Worm (Caenorhabditis elegans) whole organism, L3 larva: Measurements from ENCODE around the gene puf-8.

ENCODE experiments used
- R02D3.7 ChIP-seq: fragments of 150-350 bp; optimal IDR thresholded peaks from 2 replicates; lab custom pipeline; 2014; ENCODE audit warnings: missing biosample characterization, missing genetic modification characterization
- ZK546.5 ChIP-seq: sonication (generic microtip); optimal IDR thresholded peaks from 2 replicates; lab custom pipeline; 2017; ENCODE audit warnings: missing biosample characterization, missing genetic modification characterization
- aly-2 ChIP-seq: fragments of 150-350 bp; optimal IDR thresholded peaks from 2 replicates; lab custom pipeline; 2014; ENCODE audit warnings: missing biosample characterization, missing genetic modification characterization
- ceh-28 ChIP-seq: fragments of 150-350 bp; optimal IDR thresholded peaks from 2 replicates; lab custom pipeline; 2014; ENCODE audit warnings: missing biosample characterization, missing genetic modification reagents, missing genetic modification characterization
- ceh-82 ChIP-seq: fragments of 150-350 bp; optimal IDR thresholded peaks from 2 replicates; lab custom pipeline; 2014; ENCODE audit warnings: missing biosample characterization, missing genetic modification characterization
- ceh-9 ChIP-seq: sonication (generic microtip); optimal IDR thresholded peaks from 2 replicates; lab custom pipeline; 2018; ENCODE audit warnings: missing biosample characterization, missing genetic modification characterization
- egl-27 ChIP-seq: sonication (generic microtip); optimal IDR thresholded peaks from 4 replicates; lab custom pipeline; 2017; ENCODE audit warnings: missing biosample characterization, missing genetic modification reagents, missing genetic modification characterization
- elt-2 ChIP-seq: sonication (generic microtip); optimal IDR thresholded peaks from 2 replicates; lab custom pipeline; 2016; ENCODE audit warnings: missing genetic modification reagents, mild to moderate bottlenecking, missing genetic modification characterization, missing compliant biosample characterization
- eor-1 ChIP-seq, 2 experiments: fragments of 150-350 bp; optimal IDR thresholded peaks; 2 replicates each; lab custom pipeline; 2014 to 2018; ENCODE audit warnings: missing biosample characterization in 2 of 2, missing genetic modification characterization in 2 of 2
- fkh-10 ChIP-seq: sonication (generic microtip); optimal IDR thresholded peaks from 2 replicates; lab custom pipeline; 2017; ENCODE audit warnings: missing biosample characterization, missing genetic modification reagents, missing genetic modification characterization
- fkh-2 ChIP-seq: fragments of 150-350 bp; optimal IDR thresholded peaks from 2 replicates; lab custom pipeline; 2014; ENCODE audit warnings: missing biosample characterization, missing genetic modification reagents, missing genetic modification characterization
- hmg-11 ChIP-seq: sonication (generic microtip); optimal IDR thresholded peaks from 2 replicates; lab custom pipeline; 2016; ENCODE audit warnings: missing genetic modification characterization, missing compliant biosample characterization
- jun-1 ChIP-seq: fragments of 150-350 bp; optimal IDR thresholded peaks from 2 replicates; lab custom pipeline; 2014; ENCODE audit warnings: missing biosample characterization, missing genetic modification reagents, missing genetic modification characterization
- lin-15B ChIP-seq: fragments of 150-350 bp; optimal IDR thresholded peaks from 2 replicates; lab custom pipeline; 2014; ENCODE audit warnings: missing biosample characterization, missing genetic modification characterization
- lin-39 ChIP-seq: fragments of 150-350 bp; optimal IDR thresholded peaks from 2 replicates; lab custom pipeline; 2018; ENCODE audit warnings: missing biosample characterization, missing genetic modification reagents, missing genetic modification characterization
- lsy-12 ChIP-seq: sonication (generic microtip); optimal IDR thresholded peaks from 2 replicates; lab custom pipeline; 2016; ENCODE audit warnings: mild to moderate bottlenecking, missing genetic modification characterization, missing compliant biosample characterization
- mdl-1 ChIP-seq: fragments of 150-350 bp; optimal IDR thresholded peaks from 2 replicates; lab custom pipeline; 2014; ENCODE audit warnings: missing biosample characterization, missing genetic modification characterization
- mml-1 ChIP-seq: fragments of 150-350 bp; sonication (generic microtip); optimal IDR thresholded peaks from 3 replicates; lab custom pipeline; 2014; ENCODE audit warnings: missing biosample characterization, missing genetic modification characterization
- nfya-1 ChIP-seq: sonication (generic microtip); optimal IDR thresholded peaks from 2 replicates; lab custom pipeline; 2017; ENCODE audit warnings: missing genetic modification characterization, mild to moderate bottlenecking, missing compliant biosample characterization, antibody characterized with exemption, moderate library complexity; ENCODE audit not compliant: insufficient read depth
- nhr-23 ChIP-seq: fragments of 150-350 bp; optimal IDR thresholded peaks from 2 replicates; lab custom pipeline; 2014; ENCODE audit warnings: missing biosample characterization, missing genetic modification reagents, missing genetic modification characterization
- nhr-237 ChIP-seq: fragments of 150-350 bp; optimal IDR thresholded peaks from 2 replicates; lab custom pipeline; 2014; ENCODE audit warnings: missing biosample characterization, missing genetic modification characterization
- nhr-25 ChIP-seq: sonication (generic microtip); optimal IDR thresholded peaks from 2 replicates; lab custom pipeline; 2017; ENCODE audit warnings: missing biosample characterization, missing genetic modification characterization
- nhr-28 ChIP-seq: fragments of 150-350 bp; optimal IDR thresholded peaks from 2 replicates; lab custom pipeline; 2014; ENCODE audit warnings: missing biosample characterization, missing genetic modification characterization
- nhr-43 ChIP-seq: sonication (generic microtip); optimal IDR thresholded peaks from 2 replicates; lab custom pipeline; 2016; ENCODE audit warnings: mild to moderate bottlenecking, missing genetic modification characterization, missing compliant biosample characterization; ENCODE audit not compliant: poor library complexity, severe bottlenecking
- nhr-77 ChIP-seq: fragments of 150-350 bp; optimal IDR thresholded peaks from 2 replicates; lab custom pipeline; 2014; ENCODE audit warnings: missing biosample characterization, missing genetic modification characterization
- pha-4 ChIP-seq: fragments of 150-350 bp; optimal IDR thresholded peaks from 2 replicates; lab custom pipeline; 2014; ENCODE audit warnings: missing biosample characterization, missing genetic modification reagents, missing genetic modification characterization
- pqm-1 ChIP-seq: fragments of 150-350 bp; optimal IDR thresholded peaks from 2 replicates; lab custom pipeline; 2017; ENCODE audit warnings: missing biosample characterization, missing genetic modification characterization, inconsistent platforms
- sea-2 ChIP-seq: fragments of 150-350 bp; sonication (generic microtip); optimal IDR thresholded peaks from 4 replicates; lab custom pipeline; 2014; ENCODE audit warnings: missing biosample characterization, missing genetic modification reagents, missing genetic modification characterization
- skn-1 ChIP-seq: fragments of 150-350 bp; optimal IDR thresholded peaks from 2 replicates; lab custom pipeline; 2014; ENCODE audit warnings: missing biosample characterization, missing genetic modification characterization
- snpc-4 ChIP-seq: fragments of 150-350 bp; optimal IDR thresholded peaks from 2 replicates; lab custom pipeline; 2014; ENCODE audit warnings: missing biosample characterization, missing genetic modification characterization
- tbx-2 ChIP-seq: sonication (generic microtip); optimal IDR thresholded peaks from 2 replicates; lab custom pipeline; 2016; ENCODE audit warnings: mild to moderate bottlenecking, missing genetic modification characterization, missing compliant biosample characterization
- unc-39 ChIP-seq: sonication (generic microtip); optimal IDR thresholded peaks from 4 replicates; lab custom pipeline; 2017; ENCODE audit warnings: missing biosample characterization, missing genetic modification characterization
- unc-62 ChIP-seq: fragments of 150-350 bp; sonication (generic microtip); optimal IDR thresholded peaks from 4 replicates; lab custom pipeline; 2014; ENCODE audit warnings: missing biosample characterization, missing genetic modification reagents, missing genetic modification characterization
- zag-1 ChIP-seq: fragments of 150-350 bp; optimal IDR thresholded peaks from 2 replicates; lab custom pipeline; 2014; ENCODE audit warnings: missing biosample characterization, missing genetic modification characterization
- ztf-11 ChIP-seq: fragments of 150-350 bp; optimal IDR thresholded peaks from 2 replicates; lab custom pipeline; 2014; ENCODE audit warnings: missing biosample characterization, missing genetic modification characterization
- ztf-4 ChIP-seq: fragments of 150-350 bp; optimal IDR thresholded peaks from 2 replicates; lab custom pipeline; 2014; ENCODE audit warnings: missing biosample characterization, missing genetic modification characterization

Gene puf-8

DNA sequence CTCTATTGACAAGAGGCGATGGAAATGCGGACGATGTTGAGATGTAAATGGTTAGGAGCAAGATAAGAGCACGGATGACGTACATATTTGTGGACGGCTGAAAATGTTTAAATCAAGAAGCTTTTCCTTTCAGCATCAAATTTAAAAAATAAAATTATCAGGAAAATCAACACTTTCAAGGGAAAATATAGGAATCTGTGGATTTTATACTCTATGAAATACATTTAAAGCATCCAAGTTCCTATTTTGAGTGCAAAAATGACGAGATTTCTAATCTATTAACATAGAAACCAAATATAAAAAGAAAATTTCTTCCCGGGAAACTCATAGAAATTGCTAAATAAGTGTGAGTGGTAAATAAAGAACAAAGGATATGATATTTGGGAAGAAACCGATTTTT lies 16.0 kb upstream of the puf-8 start, which contains the start of gene F45E12.6:
Gene F45E12.6 (minus strand): TSS at position 101 of the 400 bp plus-strand sequence.
- TF ChIP-seq hmg-11 (tag; lab: Kevin White, UChicago) (no peak), ceh-28 (no peak), nhr-25 (tag; lab: Kevin White, UChicago) (no peak), skn-1 (tag; lab: Kevin White, UChicago) (no peak), R02D3.7 (no peak), tbx-2 (tag; lab: Kevin White, UChicago) (no peak), mdl-1 (tag; lab: Kevin White, UChicago) (no peak), ztf-4 (no peak), elt-2 (tag; lab: Kevin White, UChicago) (no peak), lsy-12 (no peak), sea-2 (GFP tag; lab: Kevin White, UChicago) (no peak), snpc-4 (tag; lab: Kevin White, UChicago) (no peak), nhr-43 (no peak), egl-27 (tag; lab: Kevin White, UChicago) (no peak), pha-4 (no peak), fkh-10 (GFP tag; lab: Kevin White, UChicago) (no peak), nfya-1 (tag; lab: Kevin White, UChicago) (no peak), jun-1 (tag; lab: Kevin White, UChicago) (no peak), eor-1 (tag; optimal IDR thresholded peaks at IDR 0.05; lab: Kevin White, UChicago) (no peak), ceh-82 (tag; lab: Kevin White, UChicago) (no peak)

DNA sequence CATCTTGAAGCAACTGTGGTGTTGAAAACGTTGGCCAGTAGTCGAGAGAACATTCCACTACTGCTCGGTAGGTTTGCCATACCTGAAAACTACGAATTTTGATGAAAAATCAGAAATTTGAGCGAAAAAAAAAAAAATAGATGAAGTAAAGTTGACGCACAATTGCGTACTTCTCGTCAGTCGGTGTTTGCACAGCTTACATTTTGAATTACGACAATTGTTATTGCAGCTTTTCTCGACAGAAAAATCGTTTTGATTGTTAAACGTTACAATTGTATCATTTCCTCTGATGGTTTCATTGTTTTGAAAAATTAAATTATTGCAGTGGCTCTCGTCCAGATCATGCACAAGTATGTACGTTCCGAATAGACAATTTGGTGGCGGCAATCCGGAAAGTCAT lies 12.0 kb upstream of the puf-8 start, which contains the start of the genes F45E12.5 and cnep-1:
Gene F45E12.5 (minus strand): TSS at position 93 of the 400 bp plus-strand sequence.
Gene cnep-1 (plus strand): TSS at position 326 of the 400 bp plus-strand sequence.
- TF ChIP-seq nhr-28 (tag; lab: Kevin White, UChicago) (no peak), pha-4 (peak; percentile 31), ceh-9 (no peak), fkh-2 (tag; lab: Kevin White, UChicago) (no peak)

DNA sequence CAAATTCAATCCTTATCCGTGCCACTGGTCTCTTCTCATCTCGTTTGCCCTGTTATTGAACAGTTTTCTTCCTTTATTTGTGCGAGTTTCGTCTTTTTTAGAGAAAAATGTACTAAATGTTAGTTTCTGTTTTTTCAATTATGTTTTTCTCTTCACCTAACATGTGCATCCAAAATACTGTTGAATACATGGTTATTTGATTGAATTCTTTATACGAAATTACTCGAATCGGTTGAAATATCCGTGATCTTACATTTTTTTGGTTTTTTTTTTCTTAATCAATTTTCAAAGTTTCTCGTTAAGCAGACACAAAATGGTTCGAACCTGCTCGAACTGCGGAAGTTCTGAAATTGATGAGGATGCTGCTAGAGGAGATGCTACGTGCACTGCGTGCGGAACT lies 7.5 kb upstream of the puf-8 start, which contains the start of gene brf-1:
Gene brf-1 (plus strand): TSS at position 301 of the 400 bp plus-strand sequence.
- TF ChIP-seq hmg-11 (tag; lab: Kevin White, UChicago) (no peak), nfya-1 (tag; lab: Kevin White, UChicago) (no peak), ceh-82 (tag; lab: Kevin White, UChicago) (no peak), ceh-9 (no peak), ztf-11 (tag; lab: Kevin White, UChicago) (no peak), lsy-12 (no peak), fkh-10 (GFP tag; lab: Kevin White, UChicago) (no peak), nhr-23 (no peak), fkh-2 (tag; lab: Kevin White, UChicago) (no peak), nhr-77 (tag; lab: Kevin White, UChicago) (no peak), ZK546.5 (no peak), pha-4 (no peak), unc-39 (tag; lab: Kevin White, UChicago) (no peak), eor-1 (tag; optimal IDR thresholded peaks at IDR 0.05; lab: Kevin White, UChicago) (no peak), nhr-28 (tag; lab: Kevin White, UChicago) (no peak), mdl-1 (tag; lab: Kevin White, UChicago) (no peak), aly-2 (tag; lab: Kevin White, UChicago) (no peak), lin-15B (tag; lab: Kevin White, UChicago) (no peak), pqm-1 (tag; lab: Kevin White, UChicago) (no peak)

DNA sequence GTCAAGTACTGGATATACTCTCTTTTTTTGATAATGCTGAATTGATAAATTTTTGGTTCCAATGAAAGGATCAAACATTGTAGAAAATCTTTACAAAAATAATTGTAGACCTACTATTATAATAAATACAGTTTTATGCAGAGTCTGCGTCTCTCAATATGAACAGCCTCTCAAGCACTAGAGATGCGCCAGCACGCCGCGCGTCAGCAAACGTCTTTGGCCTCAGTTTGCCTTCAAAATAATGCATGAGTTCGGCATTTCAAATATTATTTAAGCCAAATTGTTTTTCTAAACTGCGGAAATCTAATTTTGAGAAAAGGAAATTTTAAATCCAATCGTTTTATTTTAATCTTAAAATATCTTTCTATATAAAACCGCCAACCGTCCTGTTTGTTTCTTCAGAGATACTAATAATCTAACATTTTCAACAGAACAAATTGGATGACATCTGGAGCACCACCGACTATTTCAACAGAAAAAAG lies 3.7 kb upstream of the puf-8 start, which contains the start of gene cul-4:
Gene cul-4 (plus strand): TSS at position 432 of the 482 bp plus-strand sequence.
- TF ChIP-seq lin-15B (tag; lab: Kevin White, UChicago): peak; percentile 47
- peak; percentile 53 for TF ChIP-seq R02D3.7
- no peak for TF ChIP-seq nhr-23
- TF ChIP-seq mml-1 (tag; lab: Kevin White, UChicago): no peak
- peak; percentile 31 for TF ChIP-seq jun-1 (tag; lab: Kevin White, UChicago)
- TF ChIP-seq nhr-43: peak; percentile 75
- TF ChIP-seq nhr-237 (tag; lab: Kevin White, UChicago): no peak
- TF ChIP-seq lsy-12: peak; percentile 25
- no peak for TF ChIP-seq zag-1
- no peak for TF ChIP-seq fkh-2 (tag; lab: Kevin White, UChicago)
- TF ChIP-seq lin-39: no peak
- peak; percentile 47 for TF ChIP-seq elt-2 (tag; lab: Kevin White, UChicago)
- peak; percentile 29 for TF ChIP-seq ceh-82 (tag; lab: Kevin White, UChicago)
- peak; percentile 83 for TF ChIP-seq snpc-4 (tag; lab: Kevin White, UChicago)
- peak; percentile 69 for TF ChIP-seq nhr-25 (tag; lab: Kevin White, UChicago)
- no peak for TF ChIP-seq unc-62 (GFP tag; lab: Kevin White, UChicago)
- TF ChIP-seq, all 47 proteins: peak for 9
